Worm (Caenorhabditis elegans) whole organism, L2 larva: ENCODE data around the gene E02H9.3.

Experiments used
- C34F6.9 ChIP-seq: fragments of 150-350 bp; optimal IDR thresholded peaks from 2 replicates; lab custom pipeline; 2014; ENCODE audit warnings: missing biosample characterization, missing genetic modification characterization
- Y55F3AM.14 ChIP-seq: fragments of 200-800 bp; sonication (Bioruptor generic); optimal IDR thresholded peaks from 2 replicates; lab custom pipeline; 2018; ENCODE audit warnings: mild to moderate bottlenecking, missing genetic modification characterization, missing compliant biosample characterization
- ZK546.5 ChIP-seq: sonication (generic microtip); optimal IDR thresholded peaks from 2 replicates; lab custom pipeline; 2017; ENCODE audit warnings: missing biosample characterization, missing genetic modification characterization
- alr-1 ChIP-seq: fragments of 150-350 bp; optimal IDR thresholded peaks from 2 replicates; lab custom pipeline; 2014; ENCODE audit warnings: missing biosample characterization, missing genetic modification characterization
- blmp-1 ChIP-seq: sonication (generic microtip); optimal IDR thresholded peaks from 2 replicates; lab custom pipeline; 2017; ENCODE audit warnings: missing genetic modification characterization, mild to moderate bottlenecking, missing compliant biosample characterization, antibody characterized with exemption, moderate library complexity; ENCODE audit not compliant: insufficient read depth
- dmd-4 ChIP-seq: sonication (generic microtip); optimal IDR thresholded peaks from 2 replicates; lab custom pipeline; 2017; ENCODE audit warnings: missing biosample characterization, missing genetic modification characterization
- egl-27 ChIP-seq: sonication (generic microtip); optimal IDR thresholded peaks from 3 replicates; lab custom pipeline; 2017; ENCODE audit warnings: missing biosample characterization, missing genetic modification reagents, missing genetic modification characterization
- elt-1 ChIP-seq: fragments of 150-350 bp; optimal IDR thresholded peaks from 2 replicates; lab custom pipeline; 2014; ENCODE audit warnings: missing biosample characterization, missing genetic modification characterization
- lin-11 ChIP-seq: fragments of 150-350 bp; sonication (generic microtip); optimal IDR thresholded peaks from 2 replicates; lab custom pipeline; 2014; ENCODE audit warnings: missing biosample characterization, missing genetic modification characterization, inconsistent platforms, mixed read lengths
- lin-39 ChIP-seq: fragments of 150-350 bp; optimal IDR thresholded peaks from 2 replicates; lab custom pipeline; 2014; ENCODE audit warnings: missing biosample characterization, missing genetic modification reagents, missing genetic modification characterization
- lsy-2 ChIP-seq, 2 experiments: fragments of 150-350 bp in 1 of 2; sonication (generic microtip) in 1 of 2; optimal IDR thresholded peaks; 2 replicates each; lab custom pipeline; 2014 to 2017; ENCODE audit warnings: missing biosample characterization in 2 of 2, missing genetic modification characterization in 2 of 2
- mab-5 ChIP-seq: fragments of 150-350 bp; optimal IDR thresholded peaks from 2 replicates; lab custom pipeline; 2014; ENCODE audit warnings: missing biosample characterization, missing genetic modification characterization
- mdl-1 ChIP-seq, 2 experiments: fragments of 150-350 bp in 1 of 2; sonication (generic microtip) in 1 of 2; optimal IDR thresholded peaks; 2 replicates each; lab custom pipeline; 2017; ENCODE audit warnings: missing biosample characterization in 2 of 2, missing genetic modification characterization in 2 of 2
- nhr-11 ChIP-seq: fragments of 150-350 bp; optimal IDR thresholded peaks from 2 replicates; lab custom pipeline; 2014; ENCODE audit warnings: missing biosample characterization, missing genetic modification characterization
- nhr-12 ChIP-seq: fragments of 150-350 bp; optimal IDR thresholded peaks from 2 replicates; lab custom pipeline; 2014; ENCODE audit warnings: missing biosample characterization, missing genetic modification characterization
- nhr-129 ChIP-seq: fragments of 150-350 bp; optimal IDR thresholded peaks from 2 replicates; lab custom pipeline; 2014; ENCODE audit warnings: missing biosample characterization, missing genetic modification characterization
- nhr-21 ChIP-seq: fragments of 150-350 bp; optimal IDR thresholded peaks from 2 replicates; lab custom pipeline; 2014; ENCODE audit warnings: missing biosample characterization, missing genetic modification characterization
- nhr-23 ChIP-seq: fragments of 150-350 bp; optimal IDR thresholded peaks from 2 replicates; lab custom pipeline; 2014; ENCODE audit warnings: missing biosample characterization, missing genetic modification reagents, missing genetic modification characterization
- nhr-77 ChIP-seq: fragments of 150-350 bp; optimal IDR thresholded peaks from 2 replicates; lab custom pipeline; 2014; ENCODE audit warnings: missing biosample characterization, missing genetic modification characterization
- sem-4 ChIP-seq: fragments of 150-350 bp; optimal IDR thresholded peaks from 2 replicates; lab custom pipeline; 2014; ENCODE audit warnings: missing biosample characterization, missing genetic modification reagents, missing genetic modification characterization
- skn-1 ChIP-seq: sonication (generic microtip); optimal IDR thresholded peaks from 2 replicates; lab custom pipeline; 2017; ENCODE audit warnings: missing biosample characterization, missing genetic modification characterization
- sma-3 ChIP-seq: sonication (generic microtip); optimal IDR thresholded peaks from 2 replicates; lab custom pipeline; 2016; ENCODE audit warnings: missing genetic modification reagents, missing genetic modification characterization, missing compliant biosample characterization
- sma-9 ChIP-seq, 2 experiments: fragments of 150-350 bp in 1 of 2; sonication (generic microtip) in 1 of 2; optimal IDR thresholded peaks; 2 replicates each; lab custom pipeline; 2014 to 2016; ENCODE audit warnings: missing genetic modification characterization in 2 of 2, mild to moderate bottlenecking in 1 of 2, missing biosample characterization in 1 of 2, missing compliant biosample characterization in 1 of 2, missing genetic modification reagents in 1 of 2, moderate library complexity in 1 of 2
- snpc-4 ChIP-seq: fragments of 150-350 bp; optimal IDR thresholded peaks from 2 replicates; lab custom pipeline; 2014; ENCODE audit warnings: missing biosample characterization, missing genetic modification characterization
- unc-39 ChIP-seq: fragments of 150-350 bp; optimal IDR thresholded peaks from 2 replicates; lab custom pipeline; 2014; ENCODE audit warnings: missing biosample characterization, missing genetic modification characterization
- unc-55 ChIP-seq: fragments of 150-350 bp; sonication (generic microtip); optimal IDR thresholded peaks from 3 replicates; lab custom pipeline; 2014; ENCODE audit warnings: missing biosample characterization, missing genetic modification reagents, missing genetic modification characterization
- unc-62 ChIP-seq: fragments of 150-350 bp; optimal IDR thresholded peaks from 2 replicates; lab custom pipeline; 2014; ENCODE audit warnings: missing biosample characterization, missing genetic modification reagents, missing genetic modification characterization
- ztf-1 ChIP-seq: fragments of 200-800 bp; sonication (Bioruptor generic); conservative IDR thresholded peaks from 2 replicates; pipeline ENCODE4 v1.3.6; 2022; ENCODE audit warnings: missing genetic modification characterization, missing compliant biosample characterization
- ztf-11 ChIP-seq: sonication (generic microtip); optimal IDR thresholded peaks from 2 replicates; lab custom pipeline; 2017; ENCODE audit warnings: missing biosample characterization, missing genetic modification characterization

Gene E02H9.3

DNA sequence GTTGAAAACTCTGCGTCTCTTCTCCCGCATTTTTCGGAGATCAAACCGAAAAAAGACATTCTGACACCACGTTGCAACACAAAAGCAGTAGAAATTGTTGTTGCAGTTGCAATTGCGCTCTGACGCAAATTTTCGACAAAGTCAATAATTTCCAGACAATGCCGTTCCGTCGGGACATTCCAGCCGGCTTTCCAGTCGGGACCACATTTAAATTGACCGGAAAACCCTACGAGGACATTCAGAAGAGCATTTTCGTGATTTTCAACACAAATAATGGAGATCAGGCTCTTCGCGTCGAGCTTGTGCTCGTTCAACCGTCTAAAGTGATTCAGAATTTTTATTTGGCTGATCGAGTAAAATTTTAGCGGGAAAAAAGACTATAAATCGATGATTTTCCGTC is 39.9 kb upstream of the E02H9.3 start:
- TF ChIP-seq elt-1 (tag; lab: Kevin White, UChicago): no peak
- no peak for TF ChIP-seq sma-3 (GFP tag; lab: Kevin White, UChicago)
- no peak for TF ChIP-seq alr-1

DNA sequence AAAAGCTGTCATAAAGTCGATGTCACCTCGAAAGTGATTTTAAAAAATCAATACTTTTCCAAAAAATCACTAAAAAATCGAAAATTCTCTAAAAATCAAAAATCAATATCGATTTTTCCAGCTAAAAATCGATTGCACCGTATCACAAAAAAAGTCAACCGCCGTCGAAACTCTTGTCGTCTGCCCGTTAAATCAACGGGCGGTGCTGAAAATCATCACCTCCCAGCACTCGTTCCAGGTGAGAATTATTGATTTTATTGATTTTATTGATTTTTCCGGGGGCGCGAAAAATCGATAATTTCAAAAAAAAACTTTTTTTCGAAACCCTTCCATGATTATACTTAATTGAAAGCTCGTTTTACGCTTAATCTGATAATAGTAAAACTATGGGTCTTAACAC is 39.3 kb upstream of the E02H9.3 start:
- TF ChIP-seq unc-39 (tag; lab: Kevin White, UChicago): no peak
- no peak for TF ChIP-seq nhr-77 (tag; lab: Kevin White, UChicago)
- no peak for TF ChIP-seq dmd-4 (tag; lab: Kevin White, UChicago)

DNA sequence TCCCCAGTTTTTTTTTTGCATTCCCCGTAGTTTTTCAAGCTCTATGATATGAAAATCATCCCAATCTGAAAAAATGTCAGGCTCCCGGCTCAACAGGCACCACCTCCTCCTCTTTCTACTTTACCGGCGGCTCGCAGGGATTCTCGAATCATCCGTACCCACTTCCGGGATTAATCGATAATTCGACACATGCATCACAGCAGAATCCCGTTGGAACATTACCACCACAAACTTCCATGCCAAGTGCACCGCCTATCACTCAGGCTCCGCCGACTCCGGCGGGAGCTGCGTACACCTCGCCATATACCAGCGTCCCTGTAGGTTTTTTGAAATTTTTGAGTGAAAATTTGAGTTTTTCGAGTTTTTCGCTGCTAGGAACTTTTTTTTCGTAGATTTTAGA is 37.6 kb upstream of the E02H9.3 start:
- TF ChIP-seq ZK546.5 (tag; lab: Kevin White, UChicago) (no peak), nhr-23 (tag; lab: Kevin White, UChicago) (no peak), egl-27 (tag; lab: Kevin White, UChicago) (no peak), nhr-12 (tag; lab: Kevin White, UChicago) (no peak), unc-62 (GFP tag; lab: Kevin White, UChicago) (no peak), lin-11 (tag; lab: Kevin White, UChicago) (no peak), unc-39 (tag; lab: Kevin White, UChicago) (no peak), sma-9 (GFP tag; optimal IDR thresholded peaks at IDR 0.05; lab: Kevin White, UChicago) (no peak), sma-9 (tag; optimal IDR thresholded peaks at IDR 0.05; lab: Kevin White, UChicago) (no peak), mdl-1 (tag; optimal IDR thresholded peaks at IDR 0.05; lab: Kevin White, UChicago) (no peak), ztf-1 (GFP tag; lab: Robert Waterston, UW) (no peak), unc-55 (GFP tag; lab: Kevin White, UChicago) (no peak), nhr-77 (tag; lab: Kevin White, UChicago) (no peak)

DNA sequence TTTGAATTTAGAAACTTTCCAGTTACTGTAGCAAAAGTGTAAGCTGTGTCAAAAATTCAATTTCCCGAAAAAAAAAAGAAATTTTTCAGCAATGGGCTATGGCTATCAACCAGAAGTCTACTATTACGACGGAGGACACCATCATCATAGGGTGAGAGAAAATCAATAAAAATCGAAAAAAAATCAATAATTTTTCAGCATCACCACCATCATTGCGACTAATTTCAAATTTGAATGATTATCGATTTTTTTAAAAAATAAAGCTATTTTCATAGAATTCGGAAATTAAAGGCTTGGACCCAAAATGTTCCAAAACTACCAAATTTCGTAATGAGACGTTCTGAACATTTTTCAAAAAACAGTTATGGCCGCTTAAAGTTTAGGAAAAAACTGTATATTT is 35.2 kb upstream of the E02H9.3 start:
- TF ChIP-seq snpc-4: no peak
- TF ChIP-seq ZK546.5 (tag; lab: Kevin White, UChicago): no peak
- TF ChIP-seq mab-5 (tag; lab: Kevin White, UChicago): no peak
- TF ChIP-seq ztf-11 (tag; lab: Kevin White, UChicago): no peak

DNA sequence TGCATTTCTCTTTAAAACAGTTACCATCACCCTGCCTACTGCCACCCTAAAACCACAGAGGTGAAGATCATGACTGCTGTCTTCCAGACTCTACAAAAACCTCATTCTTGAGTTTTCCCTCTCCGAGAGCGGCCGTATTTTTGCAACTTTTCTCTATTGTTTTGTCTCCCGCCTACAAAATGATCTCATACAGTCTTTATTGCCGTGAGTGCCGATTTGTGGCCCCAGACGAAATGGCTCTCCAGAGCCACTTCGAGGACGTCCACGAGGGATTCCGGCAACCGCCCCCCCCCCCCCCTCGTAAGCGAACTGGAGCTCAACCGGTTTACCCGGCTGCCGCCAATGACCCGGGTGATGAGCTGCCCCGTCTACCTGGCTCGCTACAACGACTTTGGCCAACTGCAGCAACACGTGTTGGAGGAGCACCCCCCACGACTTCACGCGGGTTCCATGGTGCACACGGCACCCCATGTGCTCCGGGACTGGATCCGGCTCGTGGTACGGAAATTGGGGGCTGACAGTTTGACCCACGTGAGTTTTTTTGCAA is 34.0 kb upstream of the E02H9.3 start:
- TF ChIP-seq nhr-77 (tag; lab: Kevin White, UChicago): no peak
- no peak for TF ChIP-seq unc-39 (tag; lab: Kevin White, UChicago)
- no peak for TF ChIP-seq nhr-21 (tag; lab: Kevin White, UChicago)
- TF ChIP-seq nhr-11 (tag; lab: Kevin White, UChicago): no peak
- no peak for TF ChIP-seq sem-4 (tag; lab: Kevin White, UChicago)
- no peak for TF ChIP-seq unc-62 (GFP tag; lab: Kevin White, UChicago)
- TF ChIP-seq lsy-2 (tag; optimal IDR thresholded peaks at IDR 0.05; lab: Kevin White, UChicago): no peak
- TF ChIP-seq lin-11 (tag; lab: Kevin White, UChicago): no peak
- TF ChIP-seq skn-1 (tag; lab: Kevin White, UChicago): no peak
- TF ChIP-seq nhr-129 (tag; lab: Kevin White, UChicago): no peak
- TF ChIP-seq lin-39: no peak

DNA sequence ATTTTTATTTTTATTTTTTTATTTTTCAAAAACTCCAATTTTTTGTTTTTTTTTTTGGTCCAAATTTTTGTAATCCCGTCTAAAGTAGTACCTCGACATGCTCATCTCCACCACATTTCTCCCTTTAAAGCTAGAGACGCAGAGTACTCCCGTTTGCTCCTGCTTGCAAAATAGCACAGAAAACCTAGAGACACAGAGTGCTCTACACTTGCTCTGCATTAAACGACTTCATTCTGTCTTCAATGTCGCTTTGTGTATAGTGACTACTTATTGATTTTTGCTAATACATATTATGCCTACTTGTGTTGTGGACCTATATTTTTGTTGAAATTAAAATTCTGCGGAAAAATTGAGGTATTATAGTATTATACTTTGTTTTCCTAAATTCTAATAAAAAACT is 32.7 kb upstream of the E02H9.3 start, which contains the start of gene W04B5.8:
W04B5.8 (plus strand) TSS at position 195 of the 400 bp plus-strand sequence.
- no peak for TF ChIP-seq nhr-11 (tag; lab: Kevin White, UChicago)
- no peak for TF ChIP-seq mdl-1 (tag; optimal IDR thresholded peaks at IDR 0.05; lab: Kevin White, UChicago)
- TF ChIP-seq unc-55 (GFP tag; lab: Kevin White, UChicago): peak; percentile 64
- TF ChIP-seq lsy-2 (tag; optimal IDR thresholded peaks at IDR 0.05; lab: Kevin White, UChicago): peak in 1 of 2 experiments; percentile 20
- no peak for TF ChIP-seq nhr-23 (tag; lab: Kevin White, UChicago)
- TF ChIP-seq blmp-1 (tag; lab: Kevin White, UChicago): no peak
- no peak for TF ChIP-seq elt-1 (tag; lab: Kevin White, UChicago)
- TF ChIP-seq C34F6.9 (tag; lab: Kevin White, UChicago): peak; percentile 34
- no peak for TF ChIP-seq Y55F3AM.14 (GFP tag; lab: Kevin White, UChicago)
